Worm (Caenorhabditis elegans) whole organism, early embryonic: Measurements from ENCODE around the gene nipi-3.

Experiments used
- B0310.2 ChIP-seq: sonication (generic microtip); optimal IDR thresholded peaks from 2 replicates; lab custom pipeline; 2016; ENCODE audit warnings: mild to moderate bottlenecking, missing genetic modification characterization, missing compliant biosample characterization
- F13C5.2 ChIP-seq: sonication (generic microtip); optimal IDR thresholded peaks from 2 replicates; lab custom pipeline; 2017; ENCODE audit warnings: mild to moderate bottlenecking, missing genetic modification characterization, inconsistent platforms, missing compliant biosample characterization
- aly-1 ChIP-seq: sonication (generic microtip); optimal IDR thresholded peaks from 2 replicates; lab custom pipeline; 2016; ENCODE audit warnings: missing genetic modification characterization, missing compliant biosample characterization
- ama-1 ChIP-seq: fragments of 150-350 bp; optimal IDR thresholded peaks from 2 replicates; lab custom pipeline; 2014
- ceh-13 ChIP-seq: fragments of 200-800 bp; sonication (Bioruptor generic); optimal IDR thresholded peaks from 2 replicates; lab custom pipeline; 2018; ENCODE audit warnings: mild to moderate bottlenecking, missing genetic modification characterization, missing compliant biosample characterization
- ceh-36 ChIP-seq: sonication (generic microtip); optimal IDR thresholded peaks from 2 replicates; lab custom pipeline; 2016; ENCODE audit warnings: missing genetic modification characterization, inconsistent platforms, missing compliant biosample characterization
- ets-7 ChIP-seq: sonication (generic microtip); optimal IDR thresholded peaks from 2 replicates; lab custom pipeline; 2016; ENCODE audit warnings: missing genotype, missing genetic modification characterization, missing compliant biosample characterization
- flt-1 ChIP-seq: fragments of 200-800 bp; sonication (Bioruptor generic); IDR thresholded peaks from 2 replicates; pipeline ENCODE4 v1.3.6; 2022; ENCODE audit warnings: missing genetic modification characterization, missing compliant biosample characterization
- hmbx-1 ChIP-seq: sonication (generic microtip); optimal IDR thresholded peaks from 2 replicates; lab custom pipeline; 2016; ENCODE audit warnings: mild to moderate bottlenecking, missing genetic modification characterization, missing compliant biosample characterization
- hmg-4 ChIP-seq: fragments of 200-800 bp; sonication (Bioruptor generic); optimal IDR thresholded peaks from 2 replicates; lab custom pipeline; 2018; ENCODE audit warnings: mild to moderate bottlenecking, missing genetic modification characterization, missing compliant biosample characterization
- hnd-1 ChIP-seq: sonication (generic microtip); optimal IDR thresholded peaks from 2 replicates; lab custom pipeline; 2016; ENCODE audit warnings: missing genetic modification characterization, missing compliant biosample characterization
- pes-1 ChIP-seq: fragments of 200-800 bp; sonication (Bioruptor generic); IDR thresholded peaks from 2 replicates; pipeline ENCODE4 v1.3.6; 2022; ENCODE audit warnings: missing genetic modification reagents, missing genetic modification characterization, missing compliant biosample characterization
- scrt-1 ChIP-seq: fragments of 200-800 bp; sonication (Bioruptor generic); IDR thresholded peaks from 2 replicates; pipeline ENCODE4 v1.3.6; 2022; ENCODE audit warnings: missing genetic modification characterization, missing compliant biosample characterization
- sea-1 ChIP-seq: fragments of 200-800 bp; sonication (Bioruptor generic); conservative IDR thresholded peaks from 2 replicates; pipeline ENCODE4 v1.3.6; 2022; ENCODE audit warnings: missing genetic modification characterization, missing compliant biosample characterization
- tbx-11 ChIP-seq: fragments of 200-800 bp; sonication (Bioruptor generic); IDR thresholded peaks from 2 replicates; pipeline ENCODE4 v1.3.6; 2022; ENCODE audit warnings: missing genetic modification characterization, missing compliant biosample characterization
- tbx-37 ChIP-seq: fragments of 200-800 bp; sonication (Bioruptor generic); conservative IDR thresholded peaks from 2 replicates; pipeline ENCODE4 v1.3.6; 2022; ENCODE audit warnings: missing genetic modification reagents, missing genetic modification characterization, missing compliant biosample characterization
- tra-4 ChIP-seq: sonication (generic microtip); optimal IDR thresholded peaks from 2 replicates; lab custom pipeline; 2017; ENCODE audit warnings: missing genetic modification characterization, missing compliant biosample characterization

Gene nipi-3

DNA sequence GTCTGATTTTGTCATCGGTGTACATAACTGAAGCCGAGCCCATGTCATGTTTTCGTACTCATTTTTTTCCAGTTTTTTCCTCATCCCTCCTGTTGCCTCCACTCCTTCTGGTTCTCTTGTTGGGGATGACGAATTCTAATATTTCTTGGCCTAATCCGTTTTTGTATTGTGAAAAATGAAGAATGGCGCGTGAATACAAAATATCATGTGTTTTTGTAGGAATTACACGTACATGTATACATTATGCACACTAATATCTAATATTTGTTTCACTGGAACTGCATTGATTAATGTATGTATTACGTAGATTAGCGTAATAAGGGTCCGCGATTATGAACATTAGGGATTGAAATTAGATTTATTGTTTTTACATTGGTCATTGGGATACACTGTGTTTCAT, 47.9 kb downstream of the nipi-3 start:
- TF ChIP-seq tra-4 (tag; lab: Kevin White, UChicago) (no peak), ama-1 (lab: Kevin White, UChicago) (no peak), B0310.2 (tag; lab: Kevin White, UChicago) (no peak), ets-7 (tag; lab: Kevin White, UChicago) (no peak), flt-1 (GFP tag; lab: Robert Waterston, UW) (no peak), tbx-37 (GFP tag; lab: Robert Waterston, UW) (no peak), hmbx-1 (tag; lab: Kevin White, UChicago) (no peak), scrt-1 (GFP tag; lab: Robert Waterston, UW) (no peak), ceh-36 (tag; lab: Kevin White, UChicago) (no peak), pes-1 (GFP tag; lab: Robert Waterston, UW) (no peak), ceh-13 (GFP tag; lab: Kevin White, UChicago) (no peak), aly-1 (tag; lab: Kevin White, UChicago) (no peak)

DNA sequence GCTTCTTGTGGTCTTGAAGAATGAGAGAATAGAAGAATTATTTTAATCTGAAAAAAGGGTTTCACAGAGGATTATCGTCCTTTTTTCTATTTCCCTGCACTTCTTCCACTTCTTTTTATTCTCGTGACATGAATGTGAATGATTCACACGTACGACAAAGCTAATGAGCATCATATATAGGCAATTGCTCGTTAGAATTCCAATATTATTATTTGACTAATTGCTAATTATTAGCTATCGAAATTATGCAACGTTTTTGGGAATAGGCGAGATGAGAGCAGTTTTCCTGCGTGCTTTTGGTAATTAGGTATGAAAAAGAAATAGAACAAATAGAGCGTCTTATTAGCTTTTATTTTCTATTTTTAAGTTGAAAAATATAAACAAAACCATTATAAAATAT, 50.0 kb downstream of the nipi-3 start:
- TF ChIP-seq B0310.2 (tag; lab: Kevin White, UChicago), result no peak
- no peak for TF ChIP-seq tbx-37 (GFP tag; lab: Robert Waterston, UW)
- no peak for TF ChIP-seq ama-1 (lab: Kevin White, UChicago)
- no peak for TF ChIP-seq F13C5.2 (tag; lab: Kevin White, UChicago)
- no peak for TF ChIP-seq hmg-4 (GFP tag; lab: Kevin White, UChicago)
- TF ChIP-seq tbx-11, result no peak
- no peak for TF ChIP-seq scrt-1 (GFP tag; lab: Robert Waterston, UW)
- no peak for TF ChIP-seq sea-1 (GFP tag; lab: Robert Waterston, UW)
- no peak for TF ChIP-seq ceh-13 (GFP tag; lab: Kevin White, UChicago)
- no peak for TF ChIP-seq hmbx-1 (tag; lab: Kevin White, UChicago)
- TF ChIP-seq ceh-36 (tag; lab: Kevin White, UChicago), result no peak

DNA sequence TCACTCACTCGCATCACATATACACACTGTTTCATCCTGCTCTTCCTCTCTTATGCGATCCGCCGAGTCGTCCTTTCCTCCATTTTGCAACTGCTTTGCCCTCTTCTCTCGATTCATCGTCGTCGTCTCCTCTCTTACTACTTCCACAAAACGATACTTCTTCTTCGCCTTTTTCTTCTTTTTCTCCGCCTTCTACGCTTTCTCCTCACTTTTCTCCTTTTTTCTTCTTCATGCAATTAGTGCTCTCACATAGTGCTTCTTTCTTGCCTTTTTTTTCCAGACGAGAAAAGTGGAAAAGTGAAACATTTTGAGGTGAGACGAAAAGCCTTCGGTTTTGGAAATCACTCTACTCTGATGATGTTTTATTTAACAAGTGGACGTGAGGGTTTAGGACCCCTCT, 51.8 kb downstream of the nipi-3 start:
- TF ChIP-seq ceh-13 (GFP tag; lab: Kevin White, UChicago) (no peak), sea-1 (GFP tag; lab: Robert Waterston, UW) (no peak), tra-4 (tag; lab: Kevin White, UChicago) (no peak), scrt-1 (GFP tag; lab: Robert Waterston, UW) (no peak), ets-7 (tag; lab: Kevin White, UChicago) (no peak), tbx-11 (no peak), B0310.2 (tag; lab: Kevin White, UChicago) (no peak), ceh-36 (tag; lab: Kevin White, UChicago) (no peak), ama-1 (lab: Kevin White, UChicago) (no peak), pes-1 (GFP tag; lab: Robert Waterston, UW) (no peak), hmg-4 (GFP tag; lab: Kevin White, UChicago) (no peak), aly-1 (tag; lab: Kevin White, UChicago) (no peak), F13C5.2 (tag; lab: Kevin White, UChicago) (no peak), hmbx-1 (tag; lab: Kevin White, UChicago) (no peak), tbx-37 (GFP tag; lab: Robert Waterston, UW) (no peak), hnd-1 (tag; lab: Kevin White, UChicago) (no peak), flt-1 (GFP tag; lab: Robert Waterston, UW) (no peak)
